Worm (Caenorhabditis elegans): ENCODE data around the gene T14A8.2.
A peak's percentile ranks its signal among the peaks of the same experiment; 100 is the strongest.

T14A8.2 gene

DNA sequence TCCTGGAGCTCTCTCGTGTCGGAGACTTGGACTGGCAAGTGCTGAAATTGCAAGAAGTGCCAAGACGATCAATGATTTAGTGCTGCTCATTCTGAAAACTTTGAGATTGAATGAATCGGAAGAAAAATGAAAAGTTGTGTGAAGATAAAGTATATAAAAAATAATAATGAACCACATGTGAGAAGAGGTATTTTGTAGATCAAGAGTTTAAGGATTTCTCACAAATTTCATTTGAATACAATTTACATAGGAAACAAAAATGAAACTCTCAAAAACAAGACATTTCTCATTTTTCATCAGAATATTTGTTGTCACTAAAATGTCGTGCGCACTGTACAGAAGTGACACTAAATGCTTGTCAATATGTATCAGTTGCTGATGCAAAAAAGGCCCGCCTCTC is at the start of gene T14A8.2:
TSS of gene T14A8.2 (minus strand) at position 101 of the 400 bp plus-strand sequence.
- TF ChIP-seq ztf-29 (GFP tag; IDR thresholded peaks at IDR 0.05) (no peak), ztf-23 (GFP tag; IDR thresholded peaks at IDR 0.05) (no peak), med-1 (GFP tag; optimal IDR thresholded peaks at IDR 0.05; ENCODE audit: insufficient read depth) (no peak), klf-2 (GFP tag; conservative IDR thresholded peaks at IDR 0.05) (no peak), T22C8.4 (GFP tag; IDR thresholded peaks at IDR 0.05) (no peak)

DNA sequence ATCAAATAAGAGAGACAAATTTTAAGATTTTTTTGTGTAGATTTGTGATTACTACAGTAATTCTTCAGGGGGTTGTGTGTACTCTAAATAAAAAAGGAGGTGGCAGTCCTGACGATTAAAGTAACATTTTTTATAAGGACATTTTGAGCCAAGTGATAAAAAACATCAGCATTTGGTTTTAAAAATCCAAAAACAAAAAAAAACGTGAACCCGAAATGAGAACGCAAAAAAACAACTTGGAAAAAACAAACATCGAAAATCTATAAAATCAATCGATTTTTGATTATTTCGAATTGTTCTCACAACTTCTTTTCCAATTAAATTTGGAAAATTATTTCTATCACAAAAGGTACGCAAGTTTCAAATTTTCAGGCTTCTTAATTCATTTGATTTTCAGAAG is 48.0 kb upstream of the T14A8.2 start, which contains the start of gene T06C10.3:
TSS of gene T06C10.3 (plus strand) at position 301 of the 400 bp plus-strand sequence.
- no peak for TF ChIP-seq klf-2 (GFP tag; conservative IDR thresholded peaks at IDR 0.05)
- TF ChIP-seq T22C8.4 (GFP tag; IDR thresholded peaks at IDR 0.05) = no peak
- no peak for TF ChIP-seq cog-1 (tag; optimal IDR thresholded peaks at IDR 0.05)
- no peak for TF ChIP-seq ref-1 (GFP tag; conservative IDR thresholded peaks at IDR 0.05)
- TF ChIP-seq ztf-23 (GFP tag; IDR thresholded peaks at IDR 0.05) = no peak
- TF ChIP-seq med-1 (GFP tag; optimal IDR thresholded peaks at IDR 0.05; ENCODE audit: insufficient read depth) = no peak
- no peak for TF ChIP-seq flt-1 (GFP tag; IDR thresholded peaks at IDR 0.05)
- no peak for TF ChIP-seq ztf-29 (GFP tag; IDR thresholded peaks at IDR 0.05)

DNA sequence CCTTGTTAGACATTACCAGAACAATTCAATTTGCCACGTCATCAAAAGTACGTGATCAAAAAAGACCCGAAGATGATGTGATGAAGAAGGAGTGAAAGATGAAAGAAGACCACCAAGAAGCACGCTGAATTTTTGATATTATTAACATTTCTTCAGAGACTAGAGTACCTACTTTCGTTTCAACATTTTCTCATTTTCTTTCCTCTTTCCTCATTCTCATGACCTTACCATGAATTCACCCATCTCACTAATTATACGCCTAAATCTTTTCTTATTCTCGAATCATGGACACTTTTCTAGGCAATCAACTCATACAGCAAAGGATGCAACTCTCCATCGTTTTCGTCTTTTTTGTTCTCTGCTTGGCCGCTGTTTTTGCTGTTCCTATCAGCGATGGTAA is 46.2 kb upstream of the T14A8.2 start, which contains the start of gene flp-10:
TSS of gene flp-10 (plus strand) at position 301 of the 400 bp plus-strand sequence.
- TF ChIP-seq cog-1 (tag; optimal IDR thresholded peaks at IDR 0.05) (no peak), ztf-29 (GFP tag; IDR thresholded peaks at IDR 0.05) (no peak), ref-1 (GFP tag; conservative IDR thresholded peaks at IDR 0.05) (no peak), T22C8.4 (GFP tag; IDR thresholded peaks at IDR 0.05) (no peak), flt-1 (GFP tag; IDR thresholded peaks at IDR 0.05) (no peak), tab-1 (GFP tag; IDR thresholded peaks at IDR 0.05) (no peak), ztf-23 (GFP tag; IDR thresholded peaks at IDR 0.05) (no peak), klf-2 (GFP tag; conservative IDR thresholded peaks at IDR 0.05) (no peak), med-1 (GFP tag; optimal IDR thresholded peaks at IDR 0.05; ENCODE audit: insufficient read depth) (no peak)

DNA sequence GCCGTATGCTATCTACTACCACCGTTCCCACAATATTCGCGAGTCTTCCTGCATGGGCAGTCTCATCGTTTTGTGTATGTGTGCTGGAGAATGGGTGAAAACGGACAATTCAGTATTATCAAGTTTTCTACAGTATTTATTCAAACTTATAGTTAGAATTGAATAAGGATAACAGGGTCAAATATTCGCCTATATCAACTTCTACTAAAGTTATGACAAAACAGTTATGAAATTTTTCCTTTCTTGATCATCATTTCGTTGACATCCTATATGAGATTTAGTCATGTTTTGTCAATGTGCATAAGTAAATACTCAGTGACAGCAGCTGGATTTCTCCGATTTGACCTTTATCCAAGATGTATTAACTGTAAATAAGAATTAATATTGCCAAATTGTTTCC is 28.9 kb upstream of the T14A8.2 start:
- TF ChIP-seq T22C8.4 (GFP tag; IDR thresholded peaks at IDR 0.05) (no peak), ztf-23 (GFP tag; IDR thresholded peaks at IDR 0.05) (no peak)

DNA sequence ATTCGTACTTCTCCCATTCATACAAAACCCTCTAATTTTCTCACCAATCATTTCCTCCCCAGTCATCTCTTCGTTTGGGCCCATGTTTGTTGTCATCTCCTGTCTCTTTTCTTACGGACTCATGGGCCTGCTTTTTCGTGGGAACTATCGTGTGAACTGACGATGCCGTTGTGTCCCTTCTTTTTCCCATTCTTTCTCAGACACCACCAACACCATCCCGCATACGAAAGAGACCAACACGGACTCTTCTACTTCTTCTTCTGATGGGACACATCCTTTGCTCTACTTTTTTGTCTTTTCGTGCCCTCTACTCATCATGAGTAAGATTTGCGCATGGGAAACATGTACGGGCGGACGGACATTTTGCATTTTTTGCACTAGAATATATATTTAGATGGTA is 27.9 kb upstream of the T14A8.2 start:
- no peak for TF ChIP-seq flt-1 (GFP tag; IDR thresholded peaks at IDR 0.05)
- no peak for TF ChIP-seq ztf-23 (GFP tag; IDR thresholded peaks at IDR 0.05)
- no peak for TF ChIP-seq ref-1 (GFP tag; conservative IDR thresholded peaks at IDR 0.05)
- TF ChIP-seq cog-1 (tag; optimal IDR thresholded peaks at IDR 0.05) = no peak
- TF ChIP-seq med-1 (GFP tag; optimal IDR thresholded peaks at IDR 0.05; ENCODE audit: insufficient read depth) = no peak
- TF ChIP-seq T22C8.4 (GFP tag; IDR thresholded peaks at IDR 0.05) = no peak
- TF ChIP-seq ztf-29 (GFP tag; IDR thresholded peaks at IDR 0.05) = no peak

DNA sequence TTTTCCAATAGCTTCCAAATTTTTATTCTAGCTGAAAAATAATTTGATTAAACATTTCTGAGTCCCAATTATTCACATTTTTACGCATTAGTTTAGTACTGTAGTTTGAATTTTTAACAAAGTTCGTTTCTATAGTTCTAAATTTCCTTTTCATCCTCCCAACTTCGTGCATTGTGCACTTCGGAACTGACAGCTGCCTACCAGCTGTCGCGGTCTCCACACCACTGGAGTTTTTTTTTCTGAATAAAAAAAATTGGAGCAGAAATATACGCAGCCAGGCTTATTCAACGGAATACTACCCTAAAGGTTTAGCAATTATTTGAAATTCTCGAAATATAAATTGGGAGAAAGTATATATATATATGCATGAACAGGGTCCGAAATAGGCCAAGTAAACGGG is 26.8 kb upstream of the T14A8.2 start:
- TF ChIP-seq klf-2 (GFP tag; conservative IDR thresholded peaks at IDR 0.05) = no peak
- no peak for TF ChIP-seq ref-1 (GFP tag; conservative IDR thresholded peaks at IDR 0.05)
- no peak for TF ChIP-seq cog-1 (tag; optimal IDR thresholded peaks at IDR 0.05)
- no peak for TF ChIP-seq T22C8.4 (GFP tag; IDR thresholded peaks at IDR 0.05)
- TF ChIP-seq flt-1 (GFP tag; IDR thresholded peaks at IDR 0.05) = no peak
- TF ChIP-seq med-1 (GFP tag; optimal IDR thresholded peaks at IDR 0.05; ENCODE audit: insufficient read depth) = no peak
- no peak for TF ChIP-seq ztf-29 (GFP tag; IDR thresholded peaks at IDR 0.05)
- no peak for TF ChIP-seq tab-1 (GFP tag; IDR thresholded peaks at IDR 0.05)
- no peak for TF ChIP-seq ztf-23 (GFP tag; IDR thresholded peaks at IDR 0.05)

DNA sequence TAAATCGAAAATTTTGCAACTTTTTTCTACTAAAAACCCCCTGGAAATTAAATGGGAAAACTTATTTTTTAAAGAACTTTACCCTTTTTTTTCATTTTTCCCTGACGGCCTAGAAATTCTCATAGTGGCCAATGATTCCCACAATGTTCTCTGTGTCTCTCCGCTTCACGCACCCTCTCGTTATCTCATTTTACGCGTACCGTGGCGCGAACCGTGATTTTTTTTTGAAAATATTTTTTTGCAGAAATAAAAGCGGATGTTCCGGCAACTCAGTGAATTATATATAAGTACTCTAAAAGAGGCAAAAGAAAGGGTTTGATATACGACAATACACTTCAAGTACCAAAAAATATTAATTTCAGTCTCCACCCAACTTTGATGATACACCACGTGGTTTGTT is 24.0 kb upstream of the T14A8.2 start, which contains the start of gene C06A6.2:
TSS of gene C06A6.2 (plus strand) at position 237 of the 400 bp plus-strand sequence.
- TF ChIP-seq T22C8.4 (GFP tag; IDR thresholded peaks at IDR 0.05) (no peak), cog-1 (tag; optimal IDR thresholded peaks at IDR 0.05) (no peak), med-1 (GFP tag; optimal IDR thresholded peaks at IDR 0.05; ENCODE audit: insufficient read depth) (no peak), ztf-29 (GFP tag; IDR thresholded peaks at IDR 0.05) (no peak), tab-1 (GFP tag; IDR thresholded peaks at IDR 0.05) (no peak), klf-2 (GFP tag; conservative IDR thresholded peaks at IDR 0.05) (no peak), ztf-23 (GFP tag; IDR thresholded peaks at IDR 0.05) (no peak), flt-1 (GFP tag; IDR thresholded peaks at IDR 0.05) (no peak), ref-1 (GFP tag; conservative IDR thresholded peaks at IDR 0.05) (no peak)

DNA sequence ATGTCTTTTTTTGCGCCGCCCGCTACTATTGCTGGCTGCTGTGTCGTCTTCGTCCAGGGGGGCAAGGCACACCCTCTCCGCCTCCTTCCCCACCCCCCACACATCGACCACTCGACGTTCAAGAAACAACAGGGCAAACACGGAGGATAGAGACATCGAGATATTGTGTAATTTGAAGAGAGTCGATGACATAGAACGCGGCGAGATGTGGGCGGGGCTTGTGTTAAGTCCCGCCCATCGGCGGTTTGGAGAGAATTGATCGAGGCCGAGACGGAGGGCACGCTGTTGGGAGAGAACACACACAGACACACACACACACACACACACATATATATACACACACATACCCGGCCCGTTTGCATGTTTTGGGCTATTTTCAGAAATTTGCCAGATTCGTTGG is 23.2 kb upstream of the T14A8.2 start:
- TF ChIP-seq med-1 (GFP tag; optimal IDR thresholded peaks at IDR 0.05; ENCODE audit: insufficient read depth) (no peak), ztf-23 (GFP tag; IDR thresholded peaks at IDR 0.05) (0 out of 2 replicates have a peak, but pooled peaks have one; percentile 50), cog-1 (tag; optimal IDR thresholded peaks at IDR 0.05) (peak; percentile 80), tab-1 (GFP tag; IDR thresholded peaks at IDR 0.05) (no peak), ztf-29 (GFP tag; IDR thresholded peaks at IDR 0.05) (0 out of 2 replicates have a peak, but pooled peaks have one; percentile 42)

DNA sequence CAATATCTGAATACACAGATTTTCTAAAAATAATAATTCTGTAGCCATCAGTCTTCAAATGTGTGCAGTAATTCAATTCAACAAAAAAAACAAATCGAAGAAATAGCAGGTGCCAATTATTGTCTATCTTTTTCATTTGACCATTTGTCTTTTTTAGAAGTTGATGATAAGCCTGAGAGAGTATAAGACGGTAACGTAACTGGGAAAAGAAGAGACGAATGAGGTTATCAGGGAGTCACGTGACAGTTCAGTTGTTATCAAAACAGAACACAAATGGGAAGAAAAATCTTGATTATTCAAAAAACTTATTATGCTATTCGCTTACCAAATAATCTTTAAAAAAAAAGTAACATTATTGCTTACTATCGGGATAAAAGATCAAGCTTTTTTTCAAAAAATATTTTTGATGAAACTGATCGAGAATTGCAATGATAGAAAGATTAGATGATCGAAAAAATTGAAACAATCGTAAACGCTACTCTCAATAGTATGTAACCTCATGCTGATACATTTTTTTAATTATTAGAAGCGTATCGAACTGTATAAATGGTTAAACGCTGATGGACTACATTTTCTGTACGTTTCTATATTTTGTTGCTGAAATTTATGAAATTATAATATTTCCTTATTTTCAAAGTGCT is 22.0 kb upstream of the T14A8.2 start:
- no peak for TF ChIP-seq ref-1 (GFP tag; conservative IDR thresholded peaks at IDR 0.05)
- TF ChIP-seq tab-1 (GFP tag; IDR thresholded peaks at IDR 0.05) = no peak
- TF ChIP-seq T22C8.4 (GFP tag; IDR thresholded peaks at IDR 0.05) = no peak
- TF ChIP-seq cog-1 (tag; optimal IDR thresholded peaks at IDR 0.05) = no peak
- TF ChIP-seq ztf-23 (GFP tag; IDR thresholded peaks at IDR 0.05) = no peak
- TF ChIP-seq ztf-29 (GFP tag; IDR thresholded peaks at IDR 0.05) = no peak
- no peak for TF ChIP-seq klf-2 (GFP tag; conservative IDR thresholded peaks at IDR 0.05)
- no peak for TF ChIP-seq flt-1 (GFP tag; IDR thresholded peaks at IDR 0.05)
- no peak for TF ChIP-seq med-1 (GFP tag; optimal IDR thresholded peaks at IDR 0.05; ENCODE audit: insufficient read depth)

ce11 chrIV:7841218-7841617 is 18.8 kb upstream of the T14A8.2 start:
- TF ChIP-seq ztf-23 (GFP tag; IDR thresholded peaks at IDR 0.05) (no peak), klf-2 (GFP tag; conservative IDR thresholded peaks at IDR 0.05) (no peak), cog-1 (tag; optimal IDR thresholded peaks at IDR 0.05) (no peak), med-1 (GFP tag; optimal IDR thresholded peaks at IDR 0.05; ENCODE audit: insufficient read depth) (no peak), ref-1 (GFP tag; conservative IDR thresholded peaks at IDR 0.05) (no peak), ztf-29 (GFP tag; IDR thresholded peaks at IDR 0.05) (no peak), tab-1 (GFP tag; IDR thresholded peaks at IDR 0.05) (no peak), T22C8.4 (GFP tag; IDR thresholded peaks at IDR 0.05) (no peak), flt-1 (GFP tag; IDR thresholded peaks at IDR 0.05) (no peak)
